Fruit fly (Drosophila melanogaster) whole organism, embryonic: ENCODE measurements around the gene CG43800.
A peak's percentile ranks its signal among the peaks of the same experiment; 100 is the strongest.

ENCODE experiments used
- Abd-B ChIP-seq: fragments of 200-800 bp; sonication (Bioruptor generic); optimal IDR thresholded peaks from 2 replicates; lab custom pipeline; 2018; ENCODE audit warnings: missing biosample characterization, mild to moderate bottlenecking, missing genetic modification characterization, moderate library complexity
- B-H2 ChIP-seq: fragments of 200-800 bp; sonication (Bioruptor generic); optimal IDR thresholded peaks from 2 replicates; lab custom pipeline; 2018; ENCODE audit warnings: missing biosample characterization, mild to moderate bottlenecking, missing genetic modification characterization
- C15 ChIP-seq: fragments of 200-800 bp; sonication (Bioruptor generic); IDR thresholded peaks from 3 replicates; pipeline ENCODE4 v1.3.6; 2022; ENCODE audit warnings: missing biosample characterization, missing genetic modification characterization
- CG1024 ChIP-seq: fragments of 200-800 bp; sonication (Bioruptor generic); IDR thresholded peaks from 2 replicates; pipeline ENCODE4 v1.3.6; 2022; ENCODE audit warnings: missing biosample characterization, missing genetic modification characterization
- CG12219 ChIP-seq: fragments of 200-800 bp; sonication (Bioruptor generic); optimal IDR thresholded peaks from 3 replicates; lab custom pipeline; 2018; ENCODE audit warnings: missing biosample characterization, mild to moderate bottlenecking, missing genetic modification characterization
- CG1233 ChIP-seq: fragments of 200-800 bp; sonication (Bioruptor generic); optimal IDR thresholded peaks from 4 replicates; lab custom pipeline; 2018; ENCODE audit warnings: missing biosample characterization, mild to moderate bottlenecking, missing genetic modification characterization
- CG12744 ChIP-seq: fragments of 200-800 bp; sonication (Bioruptor generic); optimal IDR thresholded peaks from 2 replicates; lab custom pipeline; 2016; ENCODE audit warnings: missing biosample characterization, missing genetic modification characterization
- CG14710 ChIP-seq: fragments of 200-800 bp; sonication (Bioruptor generic); optimal IDR thresholded peaks from 3 replicates; lab custom pipeline; 2019; ENCODE audit warnings: missing biosample characterization, mild to moderate bottlenecking, missing genetic modification characterization, moderate library complexity
- CG15479 ChIP-seq: fragments of 200-800 bp; sonication (Bioruptor generic); optimal IDR thresholded peaks from 3 replicates; lab custom pipeline; 2019; ENCODE audit warnings: missing biosample characterization, mild to moderate bottlenecking, missing genetic modification characterization, moderate library complexity
- CG17385 ChIP-seq: fragments of 200-800 bp; sonication (Bioruptor generic); optimal IDR thresholded peaks from 3 replicates; lab custom pipeline; 2018; ENCODE audit warnings: missing biosample characterization, mild to moderate bottlenecking, missing genetic modification characterization
- CG17612 ChIP-seq: fragments of 200-800 bp; sonication (Bioruptor generic); IDR thresholded peaks from 2 replicates; pipeline ENCODE4 v1.3.6; 2022; ENCODE audit warnings: missing biosample characterization, missing genetic modification characterization
- CG34376 ChIP-seq: fragments of 200-800 bp; sonication (Bioruptor generic); optimal IDR thresholded peaks from 2 replicates; lab custom pipeline; 2018; ENCODE audit warnings: missing biosample characterization, mild to moderate bottlenecking, missing genetic modification characterization
- CG4707 ChIP-seq: fragments of 200-800 bp; sonication (Bioruptor generic); optimal IDR thresholded peaks from 2 replicates; lab custom pipeline; 2018; ENCODE audit warnings: missing biosample characterization, mild to moderate bottlenecking, missing genetic modification characterization, moderate library complexity
- CG4854 ChIP-seq: fragments of 200-800 bp; sonication (Bioruptor generic); optimal IDR thresholded peaks from 2 replicates; lab custom pipeline; 2016; ENCODE audit warnings: missing biosample characterization, missing genetic modification characterization, inconsistent platforms
- CG5180 ChIP-seq: fragments of 200-800 bp; sonication (Bioruptor generic); optimal IDR thresholded peaks from 3 replicates; lab custom pipeline; 2017; ENCODE audit warnings: missing biosample characterization, missing genetic modification characterization, mild to moderate bottlenecking, moderate library complexity, missing genetic modification reagents
- CG7987 ChIP-seq: fragments of 200-800 bp; sonication (Bioruptor generic); optimal IDR thresholded peaks from 2 replicates; lab custom pipeline; 2018; ENCODE audit warnings: missing biosample characterization, mild to moderate bottlenecking, missing genetic modification characterization, moderate library complexity
- CG8359 ChIP-seq: fragments of 200-800 bp; sonication (Bioruptor generic); optimal IDR thresholded peaks from 2 replicates; lab custom pipeline; 2017; ENCODE audit warnings: missing biosample characterization, mild to moderate bottlenecking, missing genetic modification characterization, borderline replicate concordance
- CG9932 ChIP-seq: fragments of 200-800 bp; sonication (Bioruptor generic); IDR thresholded peaks from 2 replicates; pipeline ENCODE4 v1.3.6; 2022; ENCODE audit warnings: missing biosample characterization, missing genetic modification characterization
- Camta ChIP-seq: fragments of 200-800 bp; sonication (Bioruptor generic); optimal IDR thresholded peaks from 2 replicates; lab custom pipeline; 2016; ENCODE audit warnings: missing biosample characterization, missing genetic modification characterization
- Dek ChIP-seq: fragments of 200-800 bp; sonication (Bioruptor generic); optimal IDR thresholded peaks from 3 replicates; lab custom pipeline; 2019; ENCODE audit warnings: missing biosample characterization, mild to moderate bottlenecking, missing genetic modification characterization, moderate library complexity
- ERR ChIP-seq: fragments of 200-800 bp; sonication (Bioruptor generic); optimal IDR thresholded peaks from 2 replicates; lab custom pipeline; 2016; ENCODE audit warnings: missing biosample characterization, missing genetic modification characterization
- HLH54F ChIP-seq: fragments of 200-800 bp; sonication (Bioruptor generic); optimal IDR thresholded peaks from 3 replicates; lab custom pipeline; 2016; ENCODE audit warnings: missing biosample characterization, missing genetic modification characterization
- Hand ChIP-seq: fragments of 200-800 bp; sonication (Bioruptor generic); optimal IDR thresholded peaks from 2 replicates; lab custom pipeline; 2017; ENCODE audit warnings: mild to moderate bottlenecking, missing biosample characterization, missing genetic modification reagents, missing genetic modification characterization
- Hmr ChIP-seq: fragments of 200-800 bp; sonication (Bioruptor generic); optimal IDR thresholded peaks from 3 replicates; lab custom pipeline; 2017; ENCODE audit warnings: mild to moderate bottlenecking, missing biosample characterization, missing genetic modification reagents, missing genetic modification characterization
- Med ChIP-seq: fragments of 200-800 bp; sonication (Bioruptor generic); peaks from one replicate; lab custom pipeline; 2016; ENCODE audit warnings: missing biosample characterization, missing genetic modification characterization, mild to moderate bottlenecking, inconsistent platforms, moderate library complexity
- Oli ChIP-seq: fragments of 200-800 bp; sonication (Bioruptor generic); optimal IDR thresholded peaks from 2 replicates; lab custom pipeline; 2018; ENCODE audit warnings: missing biosample characterization, mild to moderate bottlenecking, missing genetic modification characterization, moderate library complexity
- PHDP ChIP-seq: fragments of 200-800 bp; sonication (Bioruptor generic); optimal IDR thresholded peaks from 3 replicates; lab custom pipeline; 2018; ENCODE audit warnings: missing biosample characterization, mild to moderate bottlenecking, missing genetic modification characterization, moderate library complexity
- Poxn ChIP-seq: fragments of 200-800 bp; sonication (Bioruptor generic); IDR thresholded peaks from 2 replicates; pipeline ENCODE4 v1.3.6; 2022; ENCODE audit warnings: missing biosample characterization, missing genetic modification characterization
- Sox100B ChIP-seq: fragments of 200-800 bp; sonication (Bioruptor generic); optimal IDR thresholded peaks from 3 replicates; lab custom pipeline; 2018; ENCODE audit warnings: missing biosample characterization, mild to moderate bottlenecking, missing genetic modification characterization
- Sox102F ChIP-seq: fragments of 200-800 bp; sonication (Bioruptor generic); optimal IDR thresholded peaks from 2 replicates; lab custom pipeline; 2018; ENCODE audit warnings: missing biosample characterization, mild to moderate bottlenecking, missing genetic modification characterization, moderate library complexity
- Tbp ChIP-seq: fragments of >200 bp; optimal IDR thresholded peaks from 2 replicates; lab custom pipeline; 2018; ENCODE audit warnings: missing biosample characterization, missing genetic modification characterization
- Xbp1 ChIP-seq: fragments of 200-800 bp; sonication (Bioruptor generic); optimal IDR thresholded peaks from 3 replicates; lab custom pipeline; 2016; ENCODE audit warnings: missing biosample characterization, mild to moderate bottlenecking, missing genetic modification characterization
- YL-1 ChIP-seq: fragments of 200-800 bp; sonication (Bioruptor generic); optimal IDR thresholded peaks from 3 replicates; lab custom pipeline; 2017; ENCODE audit warnings: missing biosample characterization, mild to moderate bottlenecking, missing genetic modification characterization
- al ChIP-seq: fragments of 200-800 bp; sonication (Bioruptor generic); IDR thresholded peaks from 2 replicates; pipeline ENCODE4 v1.3.6; 2022; ENCODE audit warnings: missing biosample characterization, missing genetic modification characterization
- aop ChIP-seq: fragments of 200-800 bp; sonication (Bioruptor generic); IDR thresholded peaks from 2 replicates; pipeline ENCODE4 v1.3.6; 2022; ENCODE audit warnings: missing biosample characterization, missing genetic modification characterization
- bcd ChIP-seq: fragments of 200-800 bp; sonication (Bioruptor generic); optimal IDR thresholded peaks from 2 replicates; lab custom pipeline; 2017; ENCODE audit warnings: missing biosample characterization, mild to moderate bottlenecking, missing genetic modification characterization
- chinmo ChIP-seq: fragments of 200-800 bp; sonication (Bioruptor generic); IDR thresholded peaks from 4 replicates; pipeline ENCODE4 v1.3.6; 2022; ENCODE audit warnings: missing biosample characterization, missing genetic modification characterization; ENCODE audit not compliant: partially characterized antibody
- corto ChIP-seq: fragments of 200-800 bp; sonication (Bioruptor generic); optimal IDR thresholded peaks from 2 replicates; lab custom pipeline; 2016; ENCODE audit warnings: missing biosample characterization, mild to moderate bottlenecking, missing genetic modification characterization, moderate library complexity
- dan ChIP-seq: fragments of 200-800 bp; sonication (Bioruptor generic); IDR thresholded peaks from 2 replicates; pipeline ENCODE4 v1.3.6; 2022; ENCODE audit warnings: missing biosample characterization, missing genetic modification characterization
- dm ChIP-seq: fragments of 200-800 bp; sonication (Bioruptor generic); optimal IDR thresholded peaks from 3 replicates; lab custom pipeline; 2016; ENCODE audit warnings: missing biosample characterization, missing genetic modification characterization
- dysf ChIP-seq: fragments of 200-800 bp; sonication (Bioruptor generic); IDR thresholded peaks from 3 replicates; pipeline ENCODE4 v1.3.6; 2022; ENCODE audit warnings: missing biosample characterization, missing genetic modification characterization
- ems ChIP-seq: fragments of 200-800 bp; sonication (Bioruptor generic); optimal IDR thresholded peaks from 3 replicates; lab custom pipeline; 2016; ENCODE audit warnings: missing biosample characterization, missing genetic modification characterization
- fd3F ChIP-seq: fragments of 200-800 bp; sonication (Bioruptor generic); optimal IDR thresholded peaks from 2 replicates; lab custom pipeline; 2018; ENCODE audit warnings: missing biosample characterization, mild to moderate bottlenecking, missing genetic modification characterization, moderate library complexity
- hbn ChIP-seq: fragments of 200-800 bp; sonication (Bioruptor generic); IDR thresholded peaks from 2 replicates; pipeline ENCODE4 v1.3.6; 2022; ENCODE audit warnings: missing biosample characterization, missing genetic modification characterization; ENCODE audit not compliant: partially characterized antibody
- ind ChIP-seq: fragments of 200-800 bp; sonication (Bioruptor generic); optimal IDR thresholded peaks from 3 replicates; lab custom pipeline; 2016; ENCODE audit warnings: missing biosample characterization, missing genetic modification characterization
- kah ChIP-seq: fragments of 200-800 bp; sonication (Bioruptor generic); optimal IDR thresholded peaks from 2 replicates; lab custom pipeline; 2018; ENCODE audit warnings: missing biosample characterization, mild to moderate bottlenecking, missing genetic modification characterization
- kni ChIP-seq: fragments of 200-800 bp; sonication (Bioruptor generic); optimal IDR thresholded peaks from 3 replicates; lab custom pipeline; 2017; ENCODE audit warnings: mild to moderate bottlenecking, missing biosample characterization, missing genetic modification reagents, missing genetic modification characterization
- nau ChIP-seq: fragments of 200-800 bp; sonication (Bioruptor generic); optimal IDR thresholded peaks from 3 replicates; lab custom pipeline; 2017; ENCODE audit warnings: missing biosample characterization, mild to moderate bottlenecking, missing genetic modification characterization, missing genetic modification reagents
- nerfin-2 ChIP-seq: fragments of 200-800 bp; sonication (Bioruptor generic); IDR thresholded peaks from 2 replicates; pipeline ENCODE4 v1.3.6; 2022; ENCODE audit warnings: missing biosample characterization, missing genetic modification characterization; ENCODE audit not compliant: partially characterized antibody
- stwl ChIP-seq: fragments of 200-800 bp; sonication (Bioruptor generic); optimal IDR thresholded peaks from 3 replicates; lab custom pipeline; 2018; ENCODE audit warnings: missing biosample characterization, mild to moderate bottlenecking, missing genetic modification characterization, moderate library complexity
- vvl ChIP-seq: fragments of 200-800 bp; sonication (Bioruptor generic); IDR thresholded peaks from 2 replicates; pipeline ENCODE4 v1.3.6; 2022; ENCODE audit warnings: missing biosample characterization, missing genetic modification characterization

CG43800 gene

DNA sequence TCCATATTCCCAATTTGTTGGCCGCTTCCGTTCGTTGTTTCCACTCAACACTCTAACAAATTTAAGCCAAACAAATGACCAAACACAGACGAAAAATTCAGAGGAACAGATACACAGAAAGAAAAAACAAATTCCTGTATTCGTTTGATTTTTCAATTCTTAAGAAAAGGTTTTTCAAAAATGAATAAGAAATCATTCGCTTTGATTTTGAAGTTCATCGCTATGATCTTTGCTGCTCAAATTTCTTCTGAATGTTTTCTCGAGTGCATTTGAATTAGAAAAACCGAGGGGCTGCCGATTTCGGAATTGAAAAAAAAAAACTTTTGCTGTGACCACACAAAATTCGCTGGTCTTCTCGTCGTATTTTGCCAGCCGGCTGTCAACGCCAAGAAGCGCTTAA lies 33.4 kb upstream of the CG43800 start (continued):
- TF ChIP-seq CG17385 (peak; percentile 28), Poxn (GFP tag; lab: Robert Waterston, UW) (no peak), Hand (no peak), HLH54F (GFP tag; lab: Kevin White, UChicago) (no peak), CG4707 (GFP tag; lab: Kevin White, UChicago) (no peak), B-H2 (no peak), hbn (no peak), YL-1 (GFP tag; lab: Kevin White, UChicago) (no peak), al (no peak), CG1024 (GFP tag; lab: Robert Waterston, UW) (no peak), dm (GFP tag; lab: Kevin White, UChicago) (no peak), Camta (no peak), CG8359 (GFP tag; lab: Kevin White, UChicago) (no peak), Oli (tag; lab: Kevin White, UChicago) (peak; percentile 35), Abd-B (GFP tag; lab: Kevin White, UChicago) (no peak), fd3F (no peak), nerfin-2 (GFP tag; lab: Robert Waterston, UW) (no peak), stwl (tag; lab: Kevin White, UChicago) (no peak), Dek (tag; lab: Kevin White, UChicago) (no peak), Hmr (GFP tag; lab: Kevin White, UChicago) (no peak), CG17612 (no peak), Med (GFP tag; lab: Kevin White, UChicago) (no peak), dysf (GFP tag; lab: Robert Waterston, UW) (no peak), Sox100B (GFP tag; lab: Kevin White, UChicago) (peak; percentile 36), CG4854 (GFP tag; lab: Kevin White, UChicago) (no peak), dan (GFP tag; lab: Robert Waterston, UW) (no peak), PHDP (tag; lab: Kevin White, UChicago) (peak; percentile 38), Tbp (no peak), bcd (GFP tag; lab: Kevin White, UChicago) (no peak), CG34376 (GFP tag; lab: Kevin White, UChicago) (no peak), kni (GFP tag; lab: Kevin White, UChicago) (no peak), aop (GFP tag; lab: Robert Waterston, UW) (no peak), kah (GFP tag; lab: Kevin White, UChicago) (no peak), ind (GFP tag; lab: Kevin White, UChicago) (peak; percentile 11), CG12744 (GFP tag; lab: Kevin White, UChicago) (no peak), chinmo (no peak), Xbp1 (GFP tag; lab: Kevin White, UChicago) (peak; percentile 47), CG1233 (GFP tag; lab: Kevin White, UChicago) (peak; percentile 6), CG7987 (GFP tag; lab: Kevin White, UChicago) (no peak), corto (GFP tag; lab: Kevin White, UChicago) (no peak), CG14710 (peak; percentile 31), CG15479 (no peak), CG12219 (GFP tag; lab: Kevin White, UChicago) (no peak), ems (GFP tag; lab: Kevin White, UChicago) (no peak), CG5180 (GFP tag; lab: Kevin White, UChicago) (no peak), vvl (no peak), nau (no peak), C15 (GFP tag; lab: Robert Waterston, UW) (no peak), Sox102F (peak; percentile 52), ERR (GFP tag; lab: Kevin White, UChicago) (no peak), CG9932 (GFP tag; lab: Robert Waterston, UW) (no peak)
